Worm (Caenorhabditis elegans): ENCODE results near the gene T22C8.4.
A peak's percentile ranks its signal among the peaks of the same experiment; 100 is the strongest.

The T22C8.4 gene

ce11 chrII:8587660-8588230 is 35.6 kb downstream of the T22C8.4 start:
- TF ChIP-seq ceh-16 (tag; optimal IDR thresholded peaks at IDR 0.05) = no peak
- no peak for TF ChIP-seq nhr-12 (tag; optimal IDR thresholded peaks at IDR 0.05)
- TF ChIP-seq ZK546.5 (tag; optimal IDR thresholded peaks at IDR 0.05) = no peak
- no peak for TF ChIP-seq lin-39 (tag; optimal IDR thresholded peaks at IDR 0.05)
- peak in 1 of 2 experiments; percentile 18 for TF ChIP-seq lsy-2 (tag; optimal IDR thresholded peaks at IDR 0.05)
- peak; percentile 11 for TF ChIP-seq F13H6.1 (tag; optimal IDR thresholded peaks at IDR 0.05)
- TF ChIP-seq sem-4 (tag; optimal IDR thresholded peaks at IDR 0.05) = peak; percentile 29
- TF ChIP-seq zag-1 (tag; optimal IDR thresholded peaks at IDR 0.05) = peak; percentile 28
- no peak for TF ChIP-seq ztf-1 (GFP tag; conservative IDR thresholded peaks at IDR 0.05)
- TF ChIP-seq nhr-129 (tag; optimal IDR thresholded peaks at IDR 0.05) = peak; percentile 21
- TF ChIP-seq unc-39 (tag; optimal IDR thresholded peaks at IDR 0.05) = no peak
- TF ChIP-seq unc-55 (GFP tag; optimal IDR thresholded peaks at IDR 0.05) = peak; percentile 70
- no peak for TF ChIP-seq mab-5 (tag; optimal IDR thresholded peaks at IDR 0.05)

ce11 chrII:8585921-8586320 is 37.4 kb downstream of the T22C8.4 start:
- no peak for TF ChIP-seq alr-1 (tag; optimal IDR thresholded peaks at IDR 0.05)
- no peak for TF ChIP-seq nhr-12 (tag; optimal IDR thresholded peaks at IDR 0.05)
- no peak for TF ChIP-seq ztf-11 (tag; optimal IDR thresholded peaks at IDR 0.05)
- no peak for TF ChIP-seq crh-2 (tag; optimal IDR thresholded peaks at IDR 0.05)
- TF ChIP-seq lin-13 (GFP tag; optimal IDR thresholded peaks at IDR 0.05) = no peak
- TF ChIP-seq mdl-1 (tag; optimal IDR thresholded peaks at IDR 0.05) = no peak
- no peak for TF ChIP-seq skn-1 (tag; optimal IDR thresholded peaks at IDR 0.05)
- no peak for TF ChIP-seq zag-1 (tag; optimal IDR thresholded peaks at IDR 0.05)
- TF ChIP-seq unc-62 (GFP tag; optimal IDR thresholded peaks at IDR 0.05) = no peak
- no peak for TF ChIP-seq sma-9 (GFP tag; optimal IDR thresholded peaks at IDR 0.05)
- no peak for TF ChIP-seq sma-9 (tag; optimal IDR thresholded peaks at IDR 0.05)
- no peak for TF ChIP-seq R02D3.7 (tag; optimal IDR thresholded peaks at IDR 0.05)
- no peak for TF ChIP-seq mab-5 (tag; optimal IDR thresholded peaks at IDR 0.05)
- no peak for TF ChIP-seq C34F6.9 (tag; optimal IDR thresholded peaks at IDR 0.05)
- no peak for TF ChIP-seq elt-3 (tag; optimal IDR thresholded peaks at IDR 0.05)
- TF ChIP-seq nhr-6 (tag; optimal IDR thresholded peaks at IDR 0.05) = no peak
- TF ChIP-seq lin-11 (tag; optimal IDR thresholded peaks at IDR 0.05) = no peak

ce11 chrII:8585036-8585627 is 38.2 kb downstream of the T22C8.4 start, which contains the start of gene F54C9.11:
Gene F54C9.11 (minus strand): TSS chrII:8585086.
- TF ChIP-seq blmp-1 (tag; optimal IDR thresholded peaks at IDR 0.05; ENCODE audit: insufficient read depth) (no peak), sma-9 (GFP tag; optimal IDR thresholded peaks at IDR 0.05) (peak; percentile 41), sma-9 (tag; optimal IDR thresholded peaks at IDR 0.05) (no peak), mdl-1 (tag; optimal IDR thresholded peaks at IDR 0.05) (no peak), lsy-2 (tag; optimal IDR thresholded peaks at IDR 0.05) (peak in 1 of 2 experiments; percentile 57), ztf-4 (tag; optimal IDR thresholded peaks at IDR 0.05) (peak; percentile 45), mbf-1 (tag; optimal IDR thresholded peaks at IDR 0.05) (no peak), sem-4 (tag; optimal IDR thresholded peaks at IDR 0.05) (peak; percentile 68), nhr-129 (tag; optimal IDR thresholded peaks at IDR 0.05) (peak; percentile 63), unc-55 (GFP tag; optimal IDR thresholded peaks at IDR 0.05) (peak; percentile 90), crh-2 (tag; optimal IDR thresholded peaks at IDR 0.05) (peak; percentile 34), lin-13 (GFP tag; optimal IDR thresholded peaks at IDR 0.05) (peak; percentile 24), R02D3.7 (tag; optimal IDR thresholded peaks at IDR 0.05) (no peak), nhr-237 (tag; optimal IDR thresholded peaks at IDR 0.05) (no peak), nhr-12 (tag; optimal IDR thresholded peaks at IDR 0.05) (no peak), zag-1 (tag; optimal IDR thresholded peaks at IDR 0.05) (peak; percentile 15), C34F6.9 (tag; optimal IDR thresholded peaks at IDR 0.05) (peak; percentile 73)

- TF ChIP-seq ztf-4 (tag; optimal IDR thresholded peaks at IDR 0.05) (no peak), nhr-77 (tag; optimal IDR thresholded peaks at IDR 0.05) (no peak), ama-1 (optimal IDR thresholded peaks at IDR 0.05) (no peak), elt-3 (tag; optimal IDR thresholded peaks at IDR 0.05) (no peak), nhr-6 (tag; optimal IDR thresholded peaks at IDR 0.05) (no peak), unc-62 (GFP tag; optimal IDR thresholded peaks at IDR 0.05) (no peak), R02D3.7 (tag; optimal IDR thresholded peaks at IDR 0.05) (no peak), lsy-2 (tag; optimal IDR thresholded peaks at IDR 0.05) (no peak), nhr-11 (tag; optimal IDR thresholded peaks at IDR 0.05) (no peak), fos-1 (tag; optimal IDR thresholded peaks at IDR 0.05) (no peak), dmd-4 (tag; optimal IDR thresholded peaks at IDR 0.05) (no peak), gmeb-1 (tag; optimal IDR thresholded peaks at IDR 0.05) (no peak), unc-55 (GFP tag; optimal IDR thresholded peaks at IDR 0.05) (no peak), ztf-11 (tag; optimal IDR thresholded peaks at IDR 0.05) (no peak), mab-5 (tag; optimal IDR thresholded peaks at IDR 0.05) (no peak), unc-39 (tag; optimal IDR thresholded peaks at IDR 0.05) (no peak), peb-1 (tag; optimal IDR thresholded peaks at IDR 0.05) (no peak), F13H6.1 (tag; optimal IDR thresholded peaks at IDR 0.05) (no peak), sma-3 (GFP tag; optimal IDR thresholded peaks at IDR 0.05) (no peak)
Observed at ce11 chrII:8583035-8583434, 40.3 kb downstream of the T22C8.4 start.

Measured in whole organism, L2 larva.